Worm (Caenorhabditis elegans) whole organism, L3 larva: ENCODE results near the gene sru-39.

Experiments used
- R02D3.7 ChIP-seq: fragments of 150-350 bp; optimal IDR thresholded peaks from 2 replicates; lab custom pipeline; 2014; ENCODE audit warnings: missing biosample characterization, missing genetic modification characterization
- egl-27 ChIP-seq: sonication (generic microtip); optimal IDR thresholded peaks from 4 replicates; lab custom pipeline; 2017; ENCODE audit warnings: missing biosample characterization, missing genetic modification reagents, missing genetic modification characterization
- elt-2 ChIP-seq: sonication (generic microtip); optimal IDR thresholded peaks from 2 replicates; lab custom pipeline; 2016; ENCODE audit warnings: missing genetic modification reagents, mild to moderate bottlenecking, missing genetic modification characterization, missing compliant biosample characterization
- elt-3 ChIP-seq, 3 experiments: fragments of 150-350 bp in 1 of 3; sonication (generic microtip) in 2 of 3; optimal IDR thresholded peaks; 2 replicates in 2 of 3; 4 replicates in 1 of 3; lab custom pipeline; 2014 to 2017; ENCODE audit warnings: missing biosample characterization in 3 of 3, missing genetic modification characterization in 3 of 3
- fkh-10 ChIP-seq: sonication (generic microtip); optimal IDR thresholded peaks from 2 replicates; lab custom pipeline; 2017; ENCODE audit warnings: missing biosample characterization, missing genetic modification reagents, missing genetic modification characterization
- nhr-12 ChIP-seq: fragments of 150-350 bp; optimal IDR thresholded peaks from 2 replicates; lab custom pipeline; 2014; ENCODE audit warnings: missing biosample characterization, missing genetic modification characterization
- nhr-237 ChIP-seq: fragments of 150-350 bp; optimal IDR thresholded peaks from 2 replicates; lab custom pipeline; 2014; ENCODE audit warnings: missing biosample characterization, missing genetic modification characterization
- nhr-28 ChIP-seq: fragments of 150-350 bp; optimal IDR thresholded peaks from 2 replicates; lab custom pipeline; 2014; ENCODE audit warnings: missing biosample characterization, missing genetic modification characterization
- pha-4 ChIP-seq: fragments of 150-350 bp; optimal IDR thresholded peaks from 2 replicates; lab custom pipeline; 2014; ENCODE audit warnings: missing biosample characterization, missing genetic modification reagents, missing genetic modification characterization
- pqm-1 ChIP-seq: fragments of 150-350 bp; optimal IDR thresholded peaks from 2 replicates; lab custom pipeline; 2017; ENCODE audit warnings: missing biosample characterization, missing genetic modification characterization, inconsistent platforms
- zag-1 ChIP-seq: fragments of 150-350 bp; optimal IDR thresholded peaks from 2 replicates; lab custom pipeline; 2014; ENCODE audit warnings: missing biosample characterization, missing genetic modification characterization
- ztf-11 ChIP-seq: fragments of 150-350 bp; optimal IDR thresholded peaks from 2 replicates; lab custom pipeline; 2014; ENCODE audit warnings: missing biosample characterization, missing genetic modification characterization

- TF ChIP-seq fkh-10 (GFP tag; lab: Kevin White, UChicago): no peak
- no peak for TF ChIP-seq ztf-11 (tag; lab: Kevin White, UChicago)
- TF ChIP-seq egl-27 (tag; lab: Kevin White, UChicago): no peak
- TF ChIP-seq R02D3.7 (tag; lab: Kevin White, UChicago): no peak
- no peak for TF ChIP-seq elt-2 (tag; lab: Kevin White, UChicago)
- TF ChIP-seq pha-4 (tag; lab: Kevin White, UChicago): no peak
- TF ChIP-seq pqm-1 (tag; lab: Kevin White, UChicago): no peak
- TF ChIP-seq nhr-12 (tag; lab: Kevin White, UChicago): no peak
- TF ChIP-seq nhr-28 (tag; lab: Kevin White, UChicago): no peak
- TF ChIP-seq elt-3 (tag; optimal IDR thresholded peaks at IDR 0.05; lab: Kevin White, UChicago): no peak
- TF ChIP-seq nhr-237 (tag; lab: Kevin White, UChicago): no peak
- no peak for TF ChIP-seq zag-1
Measured at ce11 chrV:9843376-9843916, 40.2 kb downstream of the sru-39 start, which contains the start of gene sru-8.
